Fruit fly (Drosophila melanogaster) S2 (cell line): ENCODE results near the gene Pde1c.

Experiments
- CG8478 ChIP-seq: fragments of >200 bp; optimal IDR thresholded peaks from 2 replicates; lab custom pipeline; 2018
- CTCF ChIP-seq, 2 experiments: fragments of >200 bp; optimal IDR thresholded peaks; 2 replicates each; lab custom pipeline; 2018

- TF ChIP-seq CTCF (optimal IDR thresholded peaks at IDR 0.05; lab: Kevin White, UChicago) (no peak), CG8478 (lab: Kevin White, UChicago) (no peak)
Observed at dm6 chr2L:11960909-11961308, 32.5 kb upstream of the Pde1c start.
